Worm (Caenorhabditis elegans) whole organism, young adult: Measurements from ENCODE around the gene coa-3.

Source experiments
- D2030.7 ChIP-seq: fragments of 200-800 bp; sonication (Bioruptor generic); IDR thresholded peaks from 2 replicates; pipeline ENCODE4 v1.3.6; 2022; ENCODE audit warnings: missing genetic modification reagents, missing genetic modification characterization, missing compliant biosample characterization
- Y67H2A.10 ChIP-seq: fragments of 200-800 bp; sonication (Bioruptor generic); conservative IDR thresholded peaks from 2 replicates; pipeline ENCODE4 v1.3.6; 2022; ENCODE audit warnings: missing genetic modification reagents, missing genetic modification characterization, missing compliant biosample characterization
- ama-1 ChIP-seq, 3 experiments: fragments of 150-350 bp in 1 of 3; sonication (generic microtip) in 2 of 3; optimal IDR thresholded peaks; 2 replicates each; lab custom pipeline; 2014 to 2018; ENCODE audit warnings: missing biosample characterization in 2 of 3, missing genetic modification characterization in 2 of 3, missing genetic modification reagents in 2 of 3
- aptf-2 ChIP-seq: fragments of 200-800 bp; sonication (Bioruptor generic); conservative IDR thresholded peaks from 2 replicates; pipeline ENCODE4 v1.3.6; 2022; ENCODE audit warnings: missing genetic modification reagents, missing genetic modification characterization, missing compliant biosample characterization
- lin-35 ChIP-seq, 3 experiments: fragments of 150-350 bp in 2 of 3; sonication (generic microtip) in 1 of 3; optimal IDR thresholded peaks; 2 replicates each; lab custom pipeline; 2014 to 2018; ENCODE audit warnings: missing biosample characterization in 3 of 3, missing genetic modification characterization in 3 of 3, missing genetic modification reagents in 3 of 3
- pha-4 ChIP-seq: fragments of 150-350 bp; sonication (generic microtip); optimal IDR thresholded peaks from 2 replicates; lab custom pipeline; 2014; ENCODE audit warnings: missing biosample characterization, missing genetic modification reagents, missing genetic modification characterization
- unc-62 ChIP-seq: fragments of 150-350 bp; optimal IDR thresholded peaks from 2 replicates; lab custom pipeline; 2014; ENCODE audit warnings: missing biosample characterization, missing genetic modification reagents, missing genetic modification characterization
- ztf-22 ChIP-seq: fragments of 200-800 bp; sonication (Bioruptor generic); optimal IDR thresholded peaks from 2 replicates; lab custom pipeline; 2018; ENCODE audit warnings: mild to moderate bottlenecking, missing genetic modification characterization, moderate library complexity, missing compliant biosample characterization

ce11 chrII:4572579-4572978 lies 29.9 kb downstream of the coa-3 start:
- no peak for TF ChIP-seq ama-1 (optimal IDR thresholded peaks at IDR 0.05; lab: Kevin White, UChicago)
- TF ChIP-seq ama-1 (GFP tag; optimal IDR thresholded peaks at IDR 0.05; lab: Kevin White, UChicago) = no peak
- no peak for TF ChIP-seq unc-62 (GFP tag; lab: Kevin White, UChicago)
- no peak for TF ChIP-seq Y67H2A.10 (GFP tag; lab: Robert Waterston, UW)
- TF ChIP-seq aptf-2 (GFP tag; lab: Robert Waterston, UW) = no peak
- no peak for TF ChIP-seq D2030.7 (GFP tag; lab: Robert Waterston, UW)
- TF ChIP-seq pha-4 = no peak
- TF ChIP-seq ztf-22 (GFP tag; lab: Kevin White, UChicago) = no peak
- no peak for TF ChIP-seq lin-35 (GFP tag; optimal IDR thresholded peaks at IDR 0.05; lab: Kevin White, UChicago)
